Worm (Caenorhabditis elegans) whole organism, L2 larva: ENCODE data around the gene M03C11.6.

ENCODE experiments used
- C34F6.9 ChIP-seq: fragments of 150-350 bp; optimal IDR thresholded peaks from 2 replicates; lab custom pipeline; 2014; ENCODE audit warnings: missing biosample characterization, missing genetic modification characterization
- F13H6.1 ChIP-seq: sonication (generic microtip); optimal IDR thresholded peaks from 2 replicates; lab custom pipeline; 2016; ENCODE audit warnings: missing genetic modification characterization, missing compliant biosample characterization
- R02D3.7 ChIP-seq: fragments of 150-350 bp; optimal IDR thresholded peaks from 2 replicates; lab custom pipeline; 2014; ENCODE audit warnings: missing biosample characterization, missing genetic modification characterization
- Y55F3AM.14 ChIP-seq: fragments of 200-800 bp; sonication (Bioruptor generic); optimal IDR thresholded peaks from 2 replicates; lab custom pipeline; 2018; ENCODE audit warnings: mild to moderate bottlenecking, missing genetic modification characterization, missing compliant biosample characterization
- ZK546.5 ChIP-seq: sonication (generic microtip); optimal IDR thresholded peaks from 2 replicates; lab custom pipeline; 2017; ENCODE audit warnings: missing biosample characterization, missing genetic modification characterization
- alr-1 ChIP-seq: fragments of 150-350 bp; optimal IDR thresholded peaks from 2 replicates; lab custom pipeline; 2014; ENCODE audit warnings: missing biosample characterization, missing genetic modification characterization
- aly-2 ChIP-seq: fragments of 150-350 bp; optimal IDR thresholded peaks from 2 replicates; lab custom pipeline; 2014; ENCODE audit warnings: missing biosample characterization, missing genetic modification characterization
- ama-1 ChIP-seq: fragments of 150-350 bp; optimal IDR thresholded peaks from 2 replicates; lab custom pipeline; 2018; ENCODE audit warnings: inconsistent platforms
- blmp-1 ChIP-seq: sonication (generic microtip); optimal IDR thresholded peaks from 2 replicates; lab custom pipeline; 2017; ENCODE audit warnings: missing genetic modification characterization, mild to moderate bottlenecking, missing compliant biosample characterization, antibody characterized with exemption, moderate library complexity; ENCODE audit not compliant: insufficient read depth
- ceh-82 ChIP-seq: fragments of 150-350 bp; optimal IDR thresholded peaks from 2 replicates; lab custom pipeline; 2014; ENCODE audit warnings: missing biosample characterization, missing genetic modification characterization
- crh-2 ChIP-seq: sonication (generic microtip); optimal IDR thresholded peaks from 2 replicates; lab custom pipeline; 2017; ENCODE audit warnings: missing biosample characterization, missing genetic modification characterization
- dmd-4 ChIP-seq: sonication (generic microtip); optimal IDR thresholded peaks from 2 replicates; lab custom pipeline; 2017; ENCODE audit warnings: missing biosample characterization, missing genetic modification characterization
- egl-27 ChIP-seq: sonication (generic microtip); optimal IDR thresholded peaks from 3 replicates; lab custom pipeline; 2017; ENCODE audit warnings: missing biosample characterization, missing genetic modification reagents, missing genetic modification characterization
- elt-1 ChIP-seq: fragments of 150-350 bp; optimal IDR thresholded peaks from 2 replicates; lab custom pipeline; 2014; ENCODE audit warnings: missing biosample characterization, missing genetic modification characterization
- elt-3 ChIP-seq: sonication (generic microtip); optimal IDR thresholded peaks from 2 replicates; lab custom pipeline; 2017; ENCODE audit warnings: missing biosample characterization, missing genetic modification characterization
- fos-1 ChIP-seq: fragments of 150-350 bp; optimal IDR thresholded peaks from 2 replicates; lab custom pipeline; 2014; ENCODE audit warnings: missing biosample characterization, missing genetic modification characterization
- gmeb-1 ChIP-seq: fragments of 150-350 bp; optimal IDR thresholded peaks from 2 replicates; lab custom pipeline; 2014; ENCODE audit warnings: missing biosample characterization, missing genetic modification characterization
- lin-11 ChIP-seq: fragments of 150-350 bp; sonication (generic microtip); optimal IDR thresholded peaks from 2 replicates; lab custom pipeline; 2014; ENCODE audit warnings: missing biosample characterization, missing genetic modification characterization, inconsistent platforms, mixed read lengths
- lsy-2 ChIP-seq, 2 experiments: fragments of 150-350 bp in 1 of 2; sonication (generic microtip) in 1 of 2; optimal IDR thresholded peaks; 2 replicates each; lab custom pipeline; 2014 to 2017; ENCODE audit warnings: missing biosample characterization in 2 of 2, missing genetic modification characterization in 2 of 2
- mab-5 ChIP-seq: fragments of 150-350 bp; optimal IDR thresholded peaks from 2 replicates; lab custom pipeline; 2014; ENCODE audit warnings: missing biosample characterization, missing genetic modification characterization
- mbf-1 ChIP-seq: sonication (generic microtip); optimal IDR thresholded peaks from 2 replicates; lab custom pipeline; 2017; ENCODE audit warnings: missing biosample characterization, missing genetic modification characterization
- mdl-1 ChIP-seq, 2 experiments: fragments of 150-350 bp in 1 of 2; sonication (generic microtip) in 1 of 2; optimal IDR thresholded peaks; 2 replicates each; lab custom pipeline; 2017; ENCODE audit warnings: missing biosample characterization in 2 of 2, missing genetic modification characterization in 2 of 2
- nhr-10 ChIP-seq: sonication (generic microtip); optimal IDR thresholded peaks from 2 replicates; lab custom pipeline; 2017; ENCODE audit warnings: missing biosample characterization, missing genetic modification characterization
- nhr-11 ChIP-seq: fragments of 150-350 bp; optimal IDR thresholded peaks from 2 replicates; lab custom pipeline; 2014; ENCODE audit warnings: missing biosample characterization, missing genetic modification characterization
- nhr-12 ChIP-seq: fragments of 150-350 bp; optimal IDR thresholded peaks from 2 replicates; lab custom pipeline; 2014; ENCODE audit warnings: missing biosample characterization, missing genetic modification characterization
- nhr-129 ChIP-seq: fragments of 150-350 bp; optimal IDR thresholded peaks from 2 replicates; lab custom pipeline; 2014; ENCODE audit warnings: missing biosample characterization, missing genetic modification characterization
- nhr-21 ChIP-seq: fragments of 150-350 bp; optimal IDR thresholded peaks from 2 replicates; lab custom pipeline; 2014; ENCODE audit warnings: missing biosample characterization, missing genetic modification characterization
- nhr-23 ChIP-seq: fragments of 150-350 bp; optimal IDR thresholded peaks from 2 replicates; lab custom pipeline; 2014; ENCODE audit warnings: missing biosample characterization, missing genetic modification reagents, missing genetic modification characterization
- nhr-237 ChIP-seq: fragments of 150-350 bp; optimal IDR thresholded peaks from 2 replicates; lab custom pipeline; 2014; ENCODE audit warnings: missing biosample characterization, missing genetic modification characterization
- nhr-25 ChIP-seq: fragments of 150-350 bp; sonication (generic microtip); optimal IDR thresholded peaks from 3 replicates; lab custom pipeline; 2014; ENCODE audit warnings: missing biosample characterization, missing genetic modification characterization
- nhr-6 ChIP-seq: fragments of 150-350 bp; optimal IDR thresholded peaks from 2 replicates; lab custom pipeline; 2014; ENCODE audit warnings: missing biosample characterization, missing genetic modification characterization
- nhr-77 ChIP-seq: fragments of 150-350 bp; optimal IDR thresholded peaks from 2 replicates; lab custom pipeline; 2014; ENCODE audit warnings: missing biosample characterization, missing genetic modification characterization
- peb-1 ChIP-seq: fragments of 150-350 bp; optimal IDR thresholded peaks from 2 replicates; lab custom pipeline; 2014; ENCODE audit warnings: missing biosample characterization, missing genetic modification characterization
- sem-4 ChIP-seq: fragments of 150-350 bp; optimal IDR thresholded peaks from 2 replicates; lab custom pipeline; 2014; ENCODE audit warnings: missing biosample characterization, missing genetic modification reagents, missing genetic modification characterization
- skn-1 ChIP-seq: sonication (generic microtip); optimal IDR thresholded peaks from 2 replicates; lab custom pipeline; 2017; ENCODE audit warnings: missing biosample characterization, missing genetic modification characterization
- sma-3 ChIP-seq: sonication (generic microtip); optimal IDR thresholded peaks from 2 replicates; lab custom pipeline; 2016; ENCODE audit warnings: missing genetic modification reagents, missing genetic modification characterization, missing compliant biosample characterization
- sma-9 ChIP-seq, 2 experiments: fragments of 150-350 bp in 1 of 2; sonication (generic microtip) in 1 of 2; optimal IDR thresholded peaks; 2 replicates each; lab custom pipeline; 2014 to 2016; ENCODE audit warnings: missing genetic modification characterization in 2 of 2, mild to moderate bottlenecking in 1 of 2, missing biosample characterization in 1 of 2, missing compliant biosample characterization in 1 of 2, missing genetic modification reagents in 1 of 2, moderate library complexity in 1 of 2
- snpc-4 ChIP-seq: fragments of 150-350 bp; optimal IDR thresholded peaks from 2 replicates; lab custom pipeline; 2014; ENCODE audit warnings: missing biosample characterization, missing genetic modification characterization
- unc-39 ChIP-seq: fragments of 150-350 bp; optimal IDR thresholded peaks from 2 replicates; lab custom pipeline; 2014; ENCODE audit warnings: missing biosample characterization, missing genetic modification characterization
- unc-55 ChIP-seq: fragments of 150-350 bp; sonication (generic microtip); optimal IDR thresholded peaks from 3 replicates; lab custom pipeline; 2014; ENCODE audit warnings: missing biosample characterization, missing genetic modification reagents, missing genetic modification characterization
- unc-62 ChIP-seq: fragments of 150-350 bp; optimal IDR thresholded peaks from 2 replicates; lab custom pipeline; 2014; ENCODE audit warnings: missing biosample characterization, missing genetic modification reagents, missing genetic modification characterization
- zag-1 ChIP-seq: fragments of 150-350 bp; optimal IDR thresholded peaks from 2 replicates; lab custom pipeline; 2014; ENCODE audit warnings: missing biosample characterization, missing genetic modification characterization
- ztf-1 ChIP-seq: fragments of 200-800 bp; sonication (Bioruptor generic); conservative IDR thresholded peaks from 2 replicates; pipeline ENCODE4 v1.3.6; 2022; ENCODE audit warnings: missing genetic modification characterization, missing compliant biosample characterization
- ztf-11 ChIP-seq: sonication (generic microtip); optimal IDR thresholded peaks from 2 replicates; lab custom pipeline; 2017; ENCODE audit warnings: missing biosample characterization, missing genetic modification characterization

M03C11.6 gene

ce11 chrIII:10460427-10461163 is 36.8 kb upstream of the M03C11.6 start, which contains the start of gene ecps-1:
Gene ecps-1, minus strand, starts transcription at chrIII:10460551.
- no peak for TF ChIP-seq nhr-25 (tag; lab: Kevin White, UChicago)
- peak; percentile 95 for TF ChIP-seq skn-1 (tag; lab: Kevin White, UChicago)
- TF ChIP-seq snpc-4 (tag; lab: Kevin White, UChicago), result peak; percentile 50
- no peak for TF ChIP-seq peb-1 (tag; lab: Kevin White, UChicago)
- peak; percentile 84 for TF ChIP-seq gmeb-1 (tag; lab: Kevin White, UChicago)
- peak; percentile 57 for TF ChIP-seq egl-27 (tag; lab: Kevin White, UChicago)
- no peak for TF ChIP-seq unc-39
- TF ChIP-seq nhr-237 (tag; lab: Kevin White, UChicago), result peak; percentile 46
- peak; percentile 96 for TF ChIP-seq unc-55 (GFP tag; lab: Kevin White, UChicago)
- peak; percentile 83 for TF ChIP-seq nhr-6 (tag; lab: Kevin White, UChicago)
- peak; percentile 11 for TF ChIP-seq nhr-11 (tag; lab: Kevin White, UChicago)
- peak; percentile 95 for TF ChIP-seq crh-2 (tag; lab: Kevin White, UChicago)
- no peak for TF ChIP-seq nhr-23 (tag; lab: Kevin White, UChicago)
- TF ChIP-seq elt-3 (tag; lab: Kevin White, UChicago), result no peak
- peak; percentile 97 for TF ChIP-seq C34F6.9 (tag; lab: Kevin White, UChicago)
- TF ChIP-seq sma-3 (GFP tag; lab: Kevin White, UChicago), result peak; percentile 96
- peak; percentile 82 for TF ChIP-seq sem-4 (tag; lab: Kevin White, UChicago)
- TF ChIP-seq fos-1 (tag; lab: Kevin White, UChicago), result peak; percentile 80
- TF ChIP-seq ztf-1, result no peak
- TF ChIP-seq mbf-1, result no peak
- TF ChIP-seq unc-62 (GFP tag; lab: Kevin White, UChicago), result no peak
- TF ChIP-seq elt-1, result no peak
- TF ChIP-seq ztf-11 (tag; lab: Kevin White, UChicago), result no peak
- no peak for TF ChIP-seq dmd-4 (tag; lab: Kevin White, UChicago)
- peak; percentile 70 to 93 for TF ChIP-seq lsy-2 (tag; optimal IDR thresholded peaks at IDR 0.05; lab: Kevin White, UChicago)
- TF ChIP-seq zag-1 (tag; lab: Kevin White, UChicago), result peak; percentile 48
- TF ChIP-seq ZK546.5, result peak; percentile 58
- TF ChIP-seq nhr-21 (tag; lab: Kevin White, UChicago), result peak; percentile 81
- no peak for TF ChIP-seq nhr-10 (tag; lab: Kevin White, UChicago)
- TF ChIP-seq nhr-77 (tag; lab: Kevin White, UChicago), result peak; percentile 41
- peak; percentile 41 for TF ChIP-seq R02D3.7 (tag; lab: Kevin White, UChicago)
- no peak for TF ChIP-seq ceh-82 (tag; lab: Kevin White, UChicago)
- TF ChIP-seq blmp-1 (tag; lab: Kevin White, UChicago), result peak; percentile 24
- TF ChIP-seq nhr-129 (tag; lab: Kevin White, UChicago), result peak; percentile 81
- TF ChIP-seq mdl-1 (tag; optimal IDR thresholded peaks at IDR 0.05; lab: Kevin White, UChicago), result peak; percentile 1 to 4
- no peak for TF ChIP-seq aly-2 (tag; lab: Kevin White, UChicago)
- TF ChIP-seq nhr-12, result no peak
- peak; percentile 88 for TF ChIP-seq mab-5 (tag; lab: Kevin White, UChicago)
- TF ChIP-seq ama-1, result no peak
- TF ChIP-seq F13H6.1 (tag; lab: Kevin White, UChicago), result peak; percentile 77
- TF ChIP-seq sma-9 (GFP tag; optimal IDR thresholded peaks at IDR 0.05; lab: Kevin White, UChicago), result peak; percentile 90
- no peak for TF ChIP-seq sma-9 (tag; optimal IDR thresholded peaks at IDR 0.05; lab: Kevin White, UChicago)
- TF ChIP-seq lin-11 (tag; lab: Kevin White, UChicago), result no peak

ce11 chrIII:10451012-10451411 is 27.2 kb upstream of the M03C11.6 start, which contains the start of gene H04D03.4:
Gene H04D03.4, minus strand, starts transcription at chrIII:10451112.
- TF ChIP-seq nhr-12, result no peak
- no peak for TF ChIP-seq Y55F3AM.14 (GFP tag; lab: Kevin White, UChicago)
- no peak for TF ChIP-seq peb-1 (tag; lab: Kevin White, UChicago)
- no peak for TF ChIP-seq mdl-1 (tag; optimal IDR thresholded peaks at IDR 0.05; lab: Kevin White, UChicago)
- no peak for TF ChIP-seq unc-62 (GFP tag; lab: Kevin White, UChicago)
- no peak for TF ChIP-seq lin-11 (tag; lab: Kevin White, UChicago)
- TF ChIP-seq nhr-10 (tag; lab: Kevin White, UChicago), result no peak
- no peak for TF ChIP-seq R02D3.7 (tag; lab: Kevin White, UChicago)
- TF ChIP-seq elt-3 (tag; lab: Kevin White, UChicago), result no peak
- no peak for TF ChIP-seq alr-1 (tag; lab: Kevin White, UChicago)
- no peak for TF ChIP-seq nhr-11 (tag; lab: Kevin White, UChicago)
- no peak for TF ChIP-seq F13H6.1 (tag; lab: Kevin White, UChicago)
- TF ChIP-seq skn-1 (tag; lab: Kevin White, UChicago), result no peak
- TF ChIP-seq fos-1 (tag; lab: Kevin White, UChicago), result no peak
- TF ChIP-seq mbf-1, result no peak
- TF ChIP-seq nhr-23 (tag; lab: Kevin White, UChicago), result no peak
- TF ChIP-seq ZK546.5, result no peak
- TF ChIP-seq sem-4 (tag; lab: Kevin White, UChicago), result no peak
- TF ChIP-seq nhr-25 (tag; lab: Kevin White, UChicago), result no peak
